Worm (Caenorhabditis elegans) whole organism, young adult: ENCODE data around the gene rps-4.
A peak's percentile ranks its signal among the peaks of the same experiment; 100 is the strongest.

Experiments used
- B0019.2 ChIP-seq: fragments of 200-800 bp; sonication (Bioruptor generic); conservative IDR thresholded peaks from 2 replicates; pipeline ENCODE4 v1.3.6; 2022; ENCODE audit warnings: missing genetic modification reagents, missing genetic modification characterization, missing compliant biosample characterization
- C06A6.2 ChIP-seq: fragments of 200-800 bp; sonication (Bioruptor generic); conservative IDR thresholded peaks from 2 replicates; pipeline ENCODE4 v1.3.6; 2022; ENCODE audit warnings: missing genetic modification characterization, missing compliant biosample characterization
- F22D6.2 ChIP-seq: sonication (generic microtip); optimal IDR thresholded peaks from 2 replicates; lab custom pipeline; 2016; ENCODE audit warnings: mild to moderate bottlenecking, missing genetic modification characterization, missing compliant biosample characterization
- F57A8.1 ChIP-seq: fragments of 200-800 bp; sonication (Bioruptor generic); optimal IDR thresholded peaks from 2 replicates; lab custom pipeline; 2018; ENCODE audit warnings: mild to moderate bottlenecking, missing genetic modification characterization, moderate library complexity, missing compliant biosample characterization
- Y56A3A.18 ChIP-seq: fragments of 200-800 bp; sonication (Bioruptor generic); IDR thresholded peaks from 2 replicates; pipeline ENCODE4 v1.3.6; 2022; ENCODE audit warnings: missing genetic modification reagents, missing genetic modification characterization, missing compliant biosample characterization
- ama-1 ChIP-seq, 3 experiments: fragments of 150-350 bp in 1 of 3; sonication (generic microtip) in 2 of 3; optimal IDR thresholded peaks; 2 replicates each; lab custom pipeline; 2014 to 2018; ENCODE audit warnings: missing biosample characterization in 2 of 3, missing genetic modification characterization in 2 of 3, missing genetic modification reagents in 2 of 3
- aptf-3 ChIP-seq: fragments of 200-800 bp; sonication (Bioruptor generic); IDR thresholded peaks from 2 replicates; pipeline ENCODE4 v1.3.6; 2022; ENCODE audit warnings: missing genetic modification characterization, missing compliant biosample characterization
- attf-5 ChIP-seq: fragments of 200-800 bp; sonication (Bioruptor generic); optimal IDR thresholded peaks from 2 replicates; lab custom pipeline; 2018; ENCODE audit warnings: mild to moderate bottlenecking, missing genetic modification characterization, missing compliant biosample characterization
- bed-2 ChIP-seq: fragments of 200-800 bp; sonication (Bioruptor generic); IDR thresholded peaks from 2 replicates; pipeline ENCODE4 v1.3.6; 2022; ENCODE audit warnings: missing genetic modification reagents, missing genetic modification characterization, missing compliant biosample characterization
- ceh-40 ChIP-seq: fragments of 200-800 bp; sonication (Bioruptor generic); IDR thresholded peaks from 2 replicates; pipeline ENCODE4 v1.3.6; 2022; ENCODE audit warnings: missing genetic modification characterization, missing compliant biosample characterization
- ceh-79 ChIP-seq: sonication (generic microtip); optimal IDR thresholded peaks from 2 replicates; lab custom pipeline; 2017; ENCODE audit warnings: mild to moderate bottlenecking, missing genetic modification characterization, missing compliant biosample characterization
- dox-1 ChIP-seq: fragments of 200-800 bp; sonication (Bioruptor generic); IDR thresholded peaks from 2 replicates; pipeline ENCODE4 v1.3.6; 2022; ENCODE audit warnings: missing genetic modification reagents, missing genetic modification characterization, missing compliant biosample characterization
- egrh-3 ChIP-seq: fragments of 200-800 bp; sonication (Bioruptor generic); IDR thresholded peaks from 2 replicates; pipeline ENCODE4 v1.3.6; 2022; ENCODE audit warnings: missing genetic modification reagents, missing genetic modification characterization, missing compliant biosample characterization
- ets-4 ChIP-seq: fragments of 200-800 bp; sonication (Bioruptor generic); optimal IDR thresholded peaks from 2 replicates; lab custom pipeline; 2018; ENCODE audit warnings: mild to moderate bottlenecking, missing genetic modification characterization, missing compliant biosample characterization
- him-1 ChIP-seq: sonication (generic microtip); optimal IDR thresholded peaks from 2 replicates; lab custom pipeline; 2016; ENCODE audit warnings: missing genotype, missing genetic modification reagents, missing genetic modification characterization, missing compliant biosample characterization
- hlh-12 ChIP-seq: sonication (generic microtip); optimal IDR thresholded peaks from 2 replicates; lab custom pipeline; 2016; ENCODE audit warnings: missing genetic modification characterization, missing compliant biosample characterization
- hmg-1.2 ChIP-seq: fragments of 200-800 bp; sonication (Bioruptor generic); IDR thresholded peaks from 2 replicates; pipeline ENCODE4 v1.3.6; 2022; ENCODE audit warnings: missing genetic modification reagents, missing genetic modification characterization, missing compliant biosample characterization
- lin-35 ChIP-seq, 3 experiments: fragments of 150-350 bp in 2 of 3; sonication (generic microtip) in 1 of 3; optimal IDR thresholded peaks; 2 replicates each; lab custom pipeline; 2014 to 2018; ENCODE audit warnings: missing biosample characterization in 3 of 3, missing genetic modification characterization in 3 of 3, missing genetic modification reagents in 3 of 3
- lin-54 ChIP-seq: fragments of 200-800 bp; sonication (Bioruptor generic); optimal IDR thresholded peaks from 2 replicates; lab custom pipeline; 2018; ENCODE audit warnings: mild to moderate bottlenecking, missing genetic modification characterization, missing compliant biosample characterization
- lsl-1 ChIP-seq: fragments of 200-800 bp; sonication (Bioruptor generic); optimal IDR thresholded peaks from 2 replicates; lab custom pipeline; 2018; ENCODE audit warnings: mild to moderate bottlenecking, missing genetic modification characterization, moderate library complexity, missing compliant biosample characterization
- nfyb-1 ChIP-seq: fragments of 200-800 bp; sonication (Bioruptor generic); IDR thresholded peaks from 2 replicates; pipeline ENCODE4 v1.3.6; 2022; ENCODE audit warnings: missing genetic modification reagents, missing genetic modification characterization, missing compliant biosample characterization
- pha-4 ChIP-seq: fragments of 150-350 bp; sonication (generic microtip); optimal IDR thresholded peaks from 2 replicates; lab custom pipeline; 2014; ENCODE audit warnings: missing biosample characterization, missing genetic modification reagents, missing genetic modification characterization
- rcor-1 ChIP-seq: fragments of 200-800 bp; sonication (Bioruptor generic); IDR thresholded peaks from 2 replicates; pipeline ENCODE4 v1.3.6; 2022; ENCODE audit warnings: missing genetic modification reagents, missing genetic modification characterization, missing compliant biosample characterization
- repo-1 ChIP-seq: sonication (generic microtip); optimal IDR thresholded peaks from 2 replicates; lab custom pipeline; 2017; ENCODE audit warnings: mild to moderate bottlenecking, missing genetic modification characterization, missing compliant biosample characterization
- snpc-1.3 ChIP-seq: sonication (generic microtip); optimal IDR thresholded peaks from 2 replicates; lab custom pipeline; 2017; ENCODE audit warnings: missing genetic modification characterization, mild to moderate bottlenecking, missing compliant biosample characterization, antibody characterized with exemption, moderate library complexity, missing genotype, missing genetic modification reagents; ENCODE audit not compliant: insufficient read depth
- snpc-3.4 ChIP-seq: sonication (generic microtip); optimal IDR thresholded peaks from 2 replicates; lab custom pipeline; 2017; ENCODE audit warnings: missing genetic modification characterization, mild to moderate bottlenecking, missing compliant biosample characterization, antibody characterized with exemption, moderate library complexity, missing genotype, missing genetic modification reagents
- snpc-4 ChIP-seq, 5 experiments: fragments of 150-350 bp in 1 of 5; sonication (generic microtip) in 4 of 5; optimal IDR thresholded peaks; 2 replicates each; lab custom pipeline; 2014 to 2018; ENCODE audit warnings: missing genetic modification characterization in 5 of 5, missing biosample characterization in 3 of 5, antibody characterized with exemption in 2 of 5, mild to moderate bottlenecking in 2 of 5, missing compliant biosample characterization in 2 of 5, missing genotype in 2 of 5, moderate library complexity in 2 of 5, missing genetic modification reagents in 1 of 5
- tbx-9 ChIP-seq: sonication (generic microtip); optimal IDR thresholded peaks from 2 replicates; lab custom pipeline; 2016; ENCODE audit warnings: borderline replicate concordance, missing genetic modification characterization, inconsistent platforms, missing compliant biosample characterization
- zfh-2 ChIP-seq: fragments of 200-800 bp; sonication (Bioruptor generic); conservative IDR thresholded peaks from 2 replicates; pipeline ENCODE4 v1.3.6; 2022; ENCODE audit warnings: missing genetic modification reagents, missing genetic modification characterization, missing compliant biosample characterization

Gene rps-4

DNA sequence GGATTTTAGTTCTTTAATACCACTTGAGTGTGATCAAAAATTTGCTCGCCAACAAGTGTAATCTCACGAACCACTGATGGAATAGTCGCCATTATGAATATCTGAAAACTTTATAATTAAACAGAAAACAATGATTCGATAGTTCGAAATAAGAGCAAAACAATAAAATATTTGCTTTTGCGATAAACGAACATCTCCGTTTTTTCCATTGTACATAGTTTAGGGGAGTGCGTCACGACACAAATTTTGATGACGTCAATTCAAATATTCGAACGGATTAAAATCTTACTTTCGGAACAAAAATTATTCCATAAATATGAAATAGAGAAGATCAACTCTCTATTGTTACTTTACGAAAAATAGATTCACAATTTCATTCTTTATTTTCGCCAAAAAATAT lies 49.5 kb upstream of the rps-4 start, which contains the start of gene mutd-1:
TSS of gene mutd-1 (minus strand) at position 101 of the 400 bp plus-strand sequence.
- TF ChIP-seq F22D6.2 (tag; lab: Kevin White, UChicago) (no peak), lin-35 (GFP tag; optimal IDR thresholded peaks at IDR 0.05; lab: Kevin White, UChicago) (no peak), snpc-3.4 (tag; lab: Kevin White, UChicago) (no peak), hmg-1.2 (GFP tag; lab: Robert Waterston, UW) (no peak), hlh-12 (tag; lab: Kevin White, UChicago) (no peak), attf-5 (GFP tag; lab: Kevin White, UChicago) (no peak), nfyb-1 (GFP tag; lab: Robert Waterston, UW) (0 out of 2 replicates have a peak, but pooled peaks have one; percentile 15)
- TF ChIP-seq, all 124 proteins: peak for 1

- TF ChIP-seq F57A8.1 (no peak), snpc-4 (GFP tag; optimal IDR thresholded peaks at IDR 0.05; lab: Kevin White, UChicago) (no peak), snpc-4 (tag; optimal IDR thresholded peaks at IDR 0.05; lab: Kevin White, UChicago) (peak in 1 of 4 experiments; percentile 3), bed-2 (GFP tag; lab: Robert Waterston, UW) (no peak), repo-1 (tag; lab: Kevin White, UChicago) (no peak), lin-54 (GFP tag; lab: Kevin White, UChicago) (peak; percentile 23), C06A6.2 (GFP tag; lab: Robert Waterston, UW) (no peak), ets-4 (GFP tag; lab: Kevin White, UChicago) (no peak), B0019.2 (GFP tag; lab: Robert Waterston, UW) (no peak), egrh-3 (GFP tag; lab: Robert Waterston, UW) (no peak), attf-5 (GFP tag; lab: Kevin White, UChicago) (peak; percentile 16), him-1 (tag; lab: Kevin White, UChicago) (no peak)
Observed at ce11 chrIV:7133140-7133539, 48.7 kb upstream of the rps-4 start, which contains the start of gene cyn-12. TSS of gene cyn-12 (minus strand) at chrIV:7133217.

DNA sequence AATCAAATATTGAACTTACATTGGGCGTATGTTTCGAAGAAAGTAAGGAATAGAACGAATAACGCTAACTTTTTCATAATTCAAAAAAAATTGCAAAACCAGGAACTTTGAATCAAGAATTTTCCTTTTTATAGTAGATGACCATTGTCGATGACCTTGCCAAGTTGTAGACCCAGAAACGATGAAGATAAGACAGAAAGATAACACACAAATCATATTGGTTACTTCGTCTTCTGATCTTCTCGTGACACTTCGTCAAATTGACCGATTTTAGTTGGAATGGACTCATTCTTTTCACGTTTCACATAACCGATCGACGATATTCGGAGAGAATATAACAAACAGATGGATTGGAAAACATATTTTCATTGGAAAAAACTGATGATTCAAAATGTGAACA lies 47.3 kb upstream of the rps-4 start, which contains the start of gene grsp-3:
TSS of gene grsp-3 (minus strand) at position 149 of the 400 bp plus-strand sequence.
- no peak for TF ChIP-seq ama-1 (optimal IDR thresholded peaks at IDR 0.05; lab: Kevin White, UChicago)
- TF ChIP-seq ama-1 (GFP tag; optimal IDR thresholded peaks at IDR 0.05; lab: Kevin White, UChicago): peak in 1 of 2 experiments; percentile 20
- no peak for TF ChIP-seq aptf-3 (GFP tag; lab: Robert Waterston, UW)

DNA sequence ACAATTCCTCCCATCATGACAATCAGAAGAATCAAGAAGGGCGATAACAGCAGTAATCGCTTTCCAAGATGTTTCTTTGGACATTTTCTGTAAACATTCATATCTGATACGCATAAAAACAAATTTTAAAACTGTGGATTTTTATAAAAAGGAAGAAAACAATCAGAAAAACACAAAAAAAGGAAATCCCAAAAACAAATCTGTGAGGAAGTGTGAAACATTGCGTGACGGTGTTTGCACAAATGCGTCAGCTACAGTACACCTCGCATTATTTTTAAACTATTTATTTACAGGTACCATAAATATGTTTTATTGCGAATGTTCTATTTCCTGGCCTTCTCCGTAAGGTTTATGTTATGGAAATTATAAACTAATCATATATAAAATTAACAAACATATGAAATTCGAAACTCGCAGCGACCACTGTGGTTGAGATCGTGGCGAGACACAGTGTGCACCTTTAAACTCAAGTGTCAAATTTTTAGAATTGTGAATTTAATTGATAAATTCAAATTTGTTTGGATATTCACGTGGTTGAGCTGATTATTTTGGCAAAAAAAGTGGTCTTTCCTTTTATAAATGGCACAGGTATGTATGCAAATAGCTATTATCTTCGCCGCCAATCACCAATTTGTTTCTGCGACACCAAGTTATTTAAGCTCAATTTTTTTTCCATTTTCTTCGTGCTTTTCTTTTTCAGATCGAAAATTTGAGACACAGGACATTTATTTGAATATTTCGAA lies 37.0 kb upstream of the rps-4 start, which contains the start of the genes C34D4.10 and str-48:
TSS of gene C34D4.10 (minus strand) at position 101 of the 743 bp plus-strand sequence.
TSS of gene str-48 (plus strand) at position 693 of the 743 bp plus-strand sequence.
- TF ChIP-seq snpc-1.3 (tag; lab: Kevin White, UChicago) (no peak), lsl-1 (peak; percentile 66), rcor-1 (GFP tag; lab: Robert Waterston, UW) (no peak)

- no peak for TF ChIP-seq Y56A3A.18 (GFP tag; lab: Robert Waterston, UW)
- no peak for TF ChIP-seq dox-1 (GFP tag; lab: Robert Waterston, UW)
- TF ChIP-seq ceh-79: no peak
- no peak for TF ChIP-seq zfh-2 (GFP tag; lab: Robert Waterston, UW)
- TF ChIP-seq pha-4 (tag; lab: Kevin White, UChicago): no peak
- TF ChIP-seq repo-1 (tag; lab: Kevin White, UChicago): no peak
- TF ChIP-seq tbx-9 (tag; lab: Kevin White, UChicago): no peak
- no peak for TF ChIP-seq ceh-40
- no peak for TF ChIP-seq snpc-4 (GFP tag; optimal IDR thresholded peaks at IDR 0.05; lab: Kevin White, UChicago)
- TF ChIP-seq snpc-4 (tag; optimal IDR thresholded peaks at IDR 0.05; lab: Kevin White, UChicago): no peak
Observed at ce11 chrIV:7114599-7114998, 30.1 kb upstream of the rps-4 start, which contains the start of gene nas-8. TSS of gene nas-8 (plus strand) at chrIV:7114899.
